Worm (Caenorhabditis elegans) whole organism, L1 larva: ENCODE results near the gene math-26.

Experiments used
- jun-1 ChIP-seq: fragments of 150-350 bp; optimal IDR thresholded peaks from 2 replicates; lab custom pipeline; 2014; ENCODE audit warnings: missing biosample characterization, missing genetic modification reagents, missing genetic modification characterization
- lin-13 ChIP-seq: fragments of 150-350 bp; optimal IDR thresholded peaks from 2 replicates; lab custom pipeline; 2014; ENCODE audit warnings: missing biosample characterization, missing genetic modification reagents, missing genetic modification characterization
- zag-1 ChIP-seq: fragments of 150-350 bp; optimal IDR thresholded peaks from 2 replicates; lab custom pipeline; 2014; ENCODE audit warnings: missing biosample characterization, missing genetic modification characterization

ce11 chrII:1738844-1739243 lies 32.6 kb upstream of the math-26 start, which contains the start of the genes irld-9 and irld-33:
- TF ChIP-seq lin-13 (GFP tag; lab: Kevin White, UChicago) = no peak
- TF ChIP-seq zag-1 (tag; lab: Kevin White, UChicago) = no peak
- no peak for TF ChIP-seq jun-1 (tag; lab: Kevin White, UChicago)
